ENCODE assay signal across 3 worm cellular contexts in genomic region chrIV:15850647-15851046, ce11.
TF ChIP-seq lines count a peak whose summit lies in the region.

No protein-coding gene starts in this region.

TF ChIP-seq in whole organism, L3 larva, 47 proteins besides CTCF, POLR2A, EP300 and RAD21:
- TF ChIP-seq nfya-1 (tag; optimal IDR thresholded peaks at IDR 0.05; lab: Kevin White, UChicago; ENCODE audit: insufficient read depth) (peak; percentile 58), fos-1 (tag; optimal IDR thresholded peaks at IDR 0.05; lab: Kevin White, UChicago) (no peak), fkh-2 (tag; optimal IDR thresholded peaks at IDR 0.05; lab: Kevin White, UChicago) (no peak), nhr-237 (tag; optimal IDR thresholded peaks at IDR 0.05; lab: Kevin White, UChicago) (no peak), nhr-43 (tag; optimal IDR thresholded peaks at IDR 0.05; lab: Kevin White, UChicago; ENCODE audit: poor library complexity, severe bottlenecking) (no peak)
TF ChIP-seq in whole organism, L3 larva: peak in this region for 1.

TF ChIP-seq in whole organism, late embryonic, 69 proteins besides CTCF, POLR2A, EP300 and RAD21:
- TF ChIP-seq nfya-1 (tag; optimal IDR thresholded peaks at IDR 0.05; lab: Kevin White, UChicago) (peak; percentile 61), ceh-19 (GFP tag; optimal IDR thresholded peaks at IDR 0.05; lab: Kevin White, UChicago) (no peak), ceh-31 (tag; optimal IDR thresholded peaks at IDR 0.05; lab: Kevin White, UChicago) (no peak)

TF ChIP-seq in whole organism, young adult, 124 proteins besides CTCF, POLR2A, EP300 and RAD21:
- TF ChIP-seq efl-1 (GFP tag; optimal IDR thresholded peaks at IDR 0.05; lab: Kevin White, UChicago) = no peak
- TF ChIP-seq nfyb-1 (GFP tag; IDR thresholded peaks at IDR 0.05; lab: Robert Waterston, UW) = peak; percentile 31; the same call in 1 of the 2 replicates
TF ChIP-seq in whole organism, young adult: peak in this region for 1.
